Fruit fly (Drosophila melanogaster) whole organism, prepupa: Measurements from ENCODE around the gene Eo.

ENCODE experiments used
- CG34406 ChIP-seq: fragments of 200-800 bp; sonication (Bioruptor generic); optimal IDR thresholded peaks from 3 replicates; lab custom pipeline; 2016; ENCODE audit warnings: missing biosample characterization, missing genetic modification characterization
- Gug ChIP-seq: fragments of 200-800 bp; sonication (Bioruptor generic); IDR thresholded peaks from 2 replicates; pipeline ENCODE4 v1.3.6; 2022; ENCODE audit warnings: missing biosample characterization, missing genetic modification characterization
- Sox15 ChIP-seq: fragments of 200-800 bp; sonication (Bioruptor generic); optimal IDR thresholded peaks from 3 replicates; lab custom pipeline; 2016; ENCODE audit warnings: missing biosample characterization, missing genetic modification characterization

DNA sequence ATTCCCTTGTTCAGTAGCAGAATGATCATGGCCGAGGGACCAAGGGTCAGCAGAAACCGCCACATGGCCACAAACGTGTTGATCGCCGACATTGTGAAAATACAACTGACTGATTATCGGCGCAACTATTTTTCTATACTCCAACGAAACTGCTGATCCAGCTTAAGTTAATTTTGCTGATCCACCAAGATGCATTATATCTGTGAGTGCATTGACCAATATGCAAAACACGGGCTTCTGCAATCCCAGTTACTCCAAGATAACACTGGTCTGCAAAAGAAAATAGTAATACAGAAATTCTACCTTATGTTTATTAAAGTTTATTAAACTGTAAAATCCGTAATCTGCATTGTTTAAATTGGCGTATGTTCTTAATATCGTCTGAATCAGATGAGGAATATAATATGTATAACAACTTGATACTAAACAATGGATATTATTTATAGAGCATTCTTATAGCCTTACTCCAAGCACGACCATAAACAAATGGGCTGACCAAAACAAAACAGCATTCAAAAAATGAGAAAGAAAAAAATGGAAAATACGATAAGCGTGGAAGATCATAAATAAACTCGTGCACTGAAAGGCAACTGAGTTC lies 4.8 kb downstream of the Eo start, which contains the start of gene CG12398:
- TF ChIP-seq Sox15 (GFP tag; lab: Kevin White, UChicago) (no peak), Gug (GFP tag; lab: Robert Waterston, UW) (no peak), CG34406 (no peak)
